Worm (Caenorhabditis elegans): ENCODE results near the gene srh-257.

ce11 chrV:15379817-15380216 is 27.2 kb upstream of the srh-257 start, which contains the start of gene srh-251:
- TF ChIP-seq nhr-102 (tag; optimal IDR thresholded peaks at IDR 0.05): no peak
- no peak for TF ChIP-seq zfp-2 (tag; optimal IDR thresholded peaks at IDR 0.05)
- TF ChIP-seq snpc-4 (tag; optimal IDR thresholded peaks at IDR 0.05): no peak
- no peak for TF ChIP-seq zag-1 (tag; optimal IDR thresholded peaks at IDR 0.05)
- no peak for TF ChIP-seq hlh-11 (tag; optimal IDR thresholded peaks at IDR 0.05)
- no peak for TF ChIP-seq nhr-76 (tag; optimal IDR thresholded peaks at IDR 0.05)
- no peak for TF ChIP-seq daf-12 (tag; optimal IDR thresholded peaks at IDR 0.05)

Data from whole organism, L4 larva.